Fruit fly (Drosophila melanogaster): Measurements from ENCODE around the gene Rab27.

- TF ChIP-seq psq (optimal IDR thresholded peaks at IDR 0.05) (no peak), Myc (optimal IDR thresholded peaks at IDR 0.05) (no peak), insv (optimal IDR thresholded peaks at IDR 0.05) (no peak)
Observed at dm6 chrX:1482840-1483518, 6.2 kb upstream of the Rab27 start, which contains the start of the genes sta and inc.

Data from Kc167 (cell line).